Worm (Caenorhabditis elegans) whole organism, early embryonic: Measurements from ENCODE around the gene col-140.

Experiments
- ama-1 ChIP-seq: fragments of 150-350 bp; optimal IDR thresholded peaks from 2 replicates; lab custom pipeline; 2014
- ceh-13 ChIP-seq: fragments of 200-800 bp; sonication (Bioruptor generic); optimal IDR thresholded peaks from 2 replicates; lab custom pipeline; 2018; ENCODE audit warnings: mild to moderate bottlenecking, missing genetic modification characterization, missing compliant biosample characterization
- ceh-36 ChIP-seq: sonication (generic microtip); optimal IDR thresholded peaks from 2 replicates; lab custom pipeline; 2016; ENCODE audit warnings: missing genetic modification characterization, inconsistent platforms, missing compliant biosample characterization

DNA sequence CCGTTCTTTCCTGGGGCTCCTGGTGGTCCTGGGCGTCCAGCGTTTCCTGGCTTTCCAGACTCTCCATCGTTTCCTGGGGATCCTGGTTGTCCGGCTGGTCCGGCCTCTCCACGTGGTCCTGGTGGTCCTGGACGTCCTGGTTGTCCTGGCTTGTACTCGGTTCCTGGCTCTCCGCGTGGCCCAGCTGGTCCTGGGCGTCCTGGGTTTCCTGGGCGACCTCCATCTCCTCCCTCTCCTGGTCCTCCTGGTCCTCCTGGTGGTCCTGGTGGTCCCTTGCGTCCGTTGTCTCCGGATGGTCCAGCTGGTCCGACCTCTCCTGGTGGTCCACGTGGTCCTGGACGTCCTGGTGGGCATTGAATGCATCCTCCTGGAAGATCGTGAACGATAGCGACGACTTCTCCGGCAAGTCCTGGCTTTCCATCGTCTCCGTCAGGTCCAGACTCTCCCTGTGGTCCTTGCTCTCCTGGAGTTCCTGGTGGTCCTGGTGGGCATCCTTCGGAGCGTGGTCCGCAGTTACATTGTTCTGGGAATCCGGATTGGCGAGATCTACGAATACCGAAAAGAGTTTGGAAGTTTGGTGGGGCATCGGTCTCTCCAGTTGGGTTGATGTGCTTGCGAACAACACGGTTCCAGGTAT lies 537 bp downstream of the col-140 start:
- no peak for TF ChIP-seq ceh-36 (tag; lab: Kevin White, UChicago)
- no peak for TF ChIP-seq ama-1 (lab: Kevin White, UChicago)
- no peak for TF ChIP-seq ceh-13 (GFP tag; lab: Kevin White, UChicago)
